Worm (Caenorhabditis elegans): ENCODE measurements around the gene R07A4.2.
A peak's percentile ranks its signal among the peaks of the same experiment; 100 is the strongest.

R07A4.2 gene

DNA sequence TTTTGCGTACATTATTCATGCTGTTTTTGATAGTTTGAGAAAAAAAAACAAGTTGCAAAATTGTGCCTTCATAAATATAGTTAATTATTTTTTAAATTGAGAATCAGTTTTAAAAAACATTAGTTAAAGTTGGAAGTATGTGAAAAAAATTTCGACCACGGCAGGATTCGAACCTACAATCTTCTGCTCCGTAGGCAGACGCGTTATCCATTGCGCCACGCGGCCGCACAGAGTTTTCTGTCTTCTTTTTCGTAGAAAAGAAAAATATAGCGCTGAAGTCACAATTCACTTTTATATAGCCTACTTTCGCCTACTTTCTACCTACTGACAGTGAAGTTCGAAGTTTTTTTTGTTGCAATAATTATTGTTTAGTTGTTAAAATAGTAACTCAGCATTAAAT is 14.5 kb downstream of the R07A4.2 start (continued):
- TF ChIP-seq repo-1 (tag; optimal IDR thresholded peaks at IDR 0.05) = no peak
- no peak for TF ChIP-seq Y67H2A.10 (GFP tag; conservative IDR thresholded peaks at IDR 0.05)
- no peak for TF ChIP-seq F39B2.1 (GFP tag; IDR thresholded peaks at IDR 0.05)
- TF ChIP-seq let-607 (tag; optimal IDR thresholded peaks at IDR 0.05) = peak in 1 of 2 experiments; percentile 34
- peak; percentile 78 for TF ChIP-seq snpc-4 (GFP tag; optimal IDR thresholded peaks at IDR 0.05)
- TF ChIP-seq snpc-4 (tag; optimal IDR thresholded peaks at IDR 0.05) = no peak
- no peak for TF ChIP-seq ets-4 (GFP tag; optimal IDR thresholded peaks at IDR 0.05)
- no peak for TF ChIP-seq C06A6.2 (GFP tag; conservative IDR thresholded peaks at IDR 0.05)
- TF ChIP-seq hlh-26 (GFP tag; conservative IDR thresholded peaks at IDR 0.05) = no peak
- no peak for TF ChIP-seq zim-3 (tag; optimal IDR thresholded peaks at IDR 0.05)
- peak; percentile 84 for TF ChIP-seq die-1 (tag; optimal IDR thresholded peaks at IDR 0.05)
- TF ChIP-seq madf-8 (GFP tag; conservative IDR thresholded peaks at IDR 0.05) = no peak
- TF ChIP-seq pha-4 (tag; optimal IDR thresholded peaks at IDR 0.05) = no peak
- TF ChIP-seq dpff-1 (tag; optimal IDR thresholded peaks at IDR 0.05) = no peak
- TF ChIP-seq lsl-1 (GFP tag; optimal IDR thresholded peaks at IDR 0.05) = no peak
- no peak for TF ChIP-seq xnd-1 (tag; optimal IDR thresholded peaks at IDR 0.05)
- no peak for TF ChIP-seq zfh-2 (GFP tag; conservative IDR thresholded peaks at IDR 0.05)
- peak; percentile 90 for TF ChIP-seq tbp1 (GFP tag; optimal IDR thresholded peaks at IDR 0.05)
- TF ChIP-seq D2030.7 (GFP tag; IDR thresholded peaks at IDR 0.05) = peak; percentile 76
- TF ChIP-seq nhr-120 (GFP tag; IDR thresholded peaks at IDR 0.05) = no peak
- TF ChIP-seq hmg-1.2 (GFP tag; IDR thresholded peaks at IDR 0.05) = peak; percentile 67
- TF ChIP-seq ZK185.1 (tag; optimal IDR thresholded peaks at IDR 0.05; ENCODE audit: poor library complexity, severe bottlenecking) = peak; percentile 72
- TF ChIP-seq F57A8.1 (GFP tag; optimal IDR thresholded peaks at IDR 0.05) = no peak
- TF ChIP-seq ceh-91 (GFP tag; IDR thresholded peaks at IDR 0.05) = no peak
- TF ChIP-seq ceh-27 (GFP tag; optimal IDR thresholded peaks at IDR 0.05) = no peak
- TF ChIP-seq egl-18 (GFP tag; IDR thresholded peaks at IDR 0.05) = no peak
- TF ChIP-seq F52B5.7 (tag; optimal IDR thresholded peaks at IDR 0.05) = no peak
- TF ChIP-seq fkh-3 (tag; optimal IDR thresholded peaks at IDR 0.05) = no peak
- TF ChIP-seq F49E8.2 (tag; optimal IDR thresholded peaks at IDR 0.05; ENCODE audit: insufficient read depth) = peak; percentile 54
- no peak for TF ChIP-seq attf-5 (GFP tag; optimal IDR thresholded peaks at IDR 0.05)
- no peak for TF ChIP-seq dox-1 (GFP tag; IDR thresholded peaks at IDR 0.05)
- no peak for TF ChIP-seq F57C9.4 (tag; optimal IDR thresholded peaks at IDR 0.05)
- no peak for TF ChIP-seq lin-35 (GFP tag; optimal IDR thresholded peaks at IDR 0.05)
- TF ChIP-seq aptf-3 (GFP tag; IDR thresholded peaks at IDR 0.05) = no peak
- peak; percentile 4 for TF ChIP-seq B0035.1 (tag; optimal IDR thresholded peaks at IDR 0.05)
- no peak for TF ChIP-seq nhr-80 (tag; optimal IDR thresholded peaks at IDR 0.05)
- TF ChIP-seq lin-40 (tag; optimal IDR thresholded peaks at IDR 0.05) = no peak
- TF ChIP-seq mes-4 (tag; optimal IDR thresholded peaks at IDR 0.05) = peak; percentile 43
- TF ChIP-seq F55B11.4 (tag; optimal IDR thresholded peaks at IDR 0.05; ENCODE audit: borderline replicate concordance, insufficient read depth) = no peak
- TF ChIP-seq unc-130 (GFP tag; optimal IDR thresholded peaks at IDR 0.05) = no peak
- TF ChIP-seq F22D6.2 (tag; optimal IDR thresholded peaks at IDR 0.05) = no peak
- TF ChIP-seq unc-62 (GFP tag; optimal IDR thresholded peaks at IDR 0.05) = no peak
- TF ChIP-seq hrde-1 (tag; optimal IDR thresholded peaks at IDR 0.05; ENCODE audit: borderline replicate concordance) = peak; percentile 57
- TF ChIP-seq tbx-9 (tag; optimal IDR thresholded peaks at IDR 0.05; ENCODE audit: borderline replicate concordance) = no peak
- TF ChIP-seq aptf-2 (GFP tag; conservative IDR thresholded peaks at IDR 0.05) = no peak
- TF ChIP-seq mel-28 (tag; optimal IDR thresholded peaks at IDR 0.05; ENCODE audit: borderline replicate concordance) = no peak
- TF ChIP-seq K11D2.4 (GFP tag; IDR thresholded peaks at IDR 0.05) = no peak
- TF ChIP-seq ztf-22 (GFP tag; optimal IDR thresholded peaks at IDR 0.05) = no peak

Data from whole organism, young adult.